Worm (Caenorhabditis elegans) whole organism, mixed stage, embryonic: ENCODE measurements around the gene bath-15.

ENCODE experiments used
- nhr-2 ChIP-seq: fragments of 150-350 bp; optimal IDR thresholded peaks from 2 replicates; lab custom pipeline; 2014; ENCODE audit warnings: missing biosample characterization, missing genetic modification characterization
- unc-62 ChIP-seq: fragments of 150-350 bp; optimal IDR thresholded peaks from 2 replicates; lab custom pipeline; 2014; ENCODE audit warnings: missing biosample characterization, missing genetic modification reagents, missing genetic modification characterization

ce11 chrIII:7775983-7776440 lies at the start of gene bath-15:
- TF ChIP-seq nhr-2 (tag; lab: Kevin White, UChicago) (no peak), unc-62 (GFP tag; lab: Kevin White, UChicago) (no peak)
